Fruit fly (Drosophila melanogaster) whole organism, embryonic: Measurements from ENCODE around the gene Trhn.

Experiments
- Bgb ChIP-seq: fragments of 200-800 bp; sonication (Bioruptor generic); IDR thresholded peaks from 2 replicates; pipeline ENCODE4 v1.3.6; 2022; ENCODE audit warnings: missing biosample characterization, missing genetic modification characterization; ENCODE audit not compliant: partially characterized antibody
- Blimp-1 ChIP-seq: fragments of 200-800 bp; sonication (Bioruptor generic); optimal IDR thresholded peaks from 3 replicates; lab custom pipeline; 2018; ENCODE audit warnings: missing biosample characterization, missing genetic modification characterization, mild to moderate bottlenecking, moderate library complexity, missing genetic modification reagents
- CG10274 ChIP-seq: fragments of 200-800 bp; sonication (Bioruptor generic); optimal IDR thresholded peaks from 3 replicates; lab custom pipeline; 2017; ENCODE audit warnings: missing biosample characterization, mild to moderate bottlenecking, missing genetic modification characterization
- CG10462 ChIP-seq: fragments of 200-800 bp; sonication (Bioruptor generic); optimal IDR thresholded peaks from 2 replicates; lab custom pipeline; 2016; ENCODE audit warnings: missing biosample characterization, missing genetic modification characterization
- CG11456 ChIP-seq: fragments of 200-800 bp; sonication (Bioruptor generic); IDR thresholded peaks from 3 replicates; pipeline ENCODE4 v1.3.6; 2022; ENCODE audit warnings: missing biosample characterization, missing genetic modification characterization
- CG12155 ChIP-seq: fragments of 200-800 bp; sonication (Bioruptor generic); optimal IDR thresholded peaks from 3 replicates; lab custom pipeline; 2016; ENCODE audit warnings: missing biosample characterization, missing genetic modification characterization
- CG12236 ChIP-seq: fragments of 200-800 bp; sonication (Bioruptor generic); optimal IDR thresholded peaks from 2 replicates; lab custom pipeline; 2016; ENCODE audit warnings: missing biosample characterization, missing genetic modification characterization
- CG12299 ChIP-seq: fragments of 200-800 bp; sonication (Bioruptor generic); optimal IDR thresholded peaks from 2 replicates; lab custom pipeline; 2018; ENCODE audit warnings: missing biosample characterization, mild to moderate bottlenecking, missing genetic modification characterization
- CG14710 ChIP-seq: fragments of 200-800 bp; sonication (Bioruptor generic); optimal IDR thresholded peaks from 3 replicates; lab custom pipeline; 2019; ENCODE audit warnings: missing biosample characterization, mild to moderate bottlenecking, missing genetic modification characterization, moderate library complexity
- CG17328 ChIP-seq: fragments of 200-800 bp; sonication (Bioruptor generic); IDR thresholded peaks from 2 replicates; pipeline ENCODE4 v1.3.6; 2022; ENCODE audit warnings: missing biosample characterization, missing genetic modification characterization
- CG17612 ChIP-seq: fragments of 200-800 bp; sonication (Bioruptor generic); IDR thresholded peaks from 2 replicates; pipeline ENCODE4 v1.3.6; 2022; ENCODE audit warnings: missing biosample characterization, missing genetic modification characterization
- CG17912 ChIP-seq: fragments of 200-800 bp; sonication (Bioruptor generic); optimal IDR thresholded peaks from 2 replicates; lab custom pipeline; 2018; ENCODE audit warnings: missing biosample characterization, mild to moderate bottlenecking, missing genetic modification characterization
- CG2199 ChIP-seq: fragments of 200-800 bp; sonication (Bioruptor generic); IDR thresholded peaks from 3 replicates; pipeline ENCODE4 v1.3.6; 2022; ENCODE audit warnings: missing biosample characterization, missing genetic modification characterization
- CG2889 ChIP-seq: fragments of 200-800 bp; sonication (Bioruptor generic); IDR thresholded peaks from 3 replicates; pipeline ENCODE4 v1.3.6; 2022; ENCODE audit warnings: missing biosample characterization, missing genetic modification characterization
- CG32532 ChIP-seq: fragments of 200-800 bp; sonication (Bioruptor generic); IDR thresholded peaks from 2 replicates; pipeline ENCODE4 v1.3.6; 2022; ENCODE audit warnings: missing biosample characterization, missing genetic modification characterization
- CG32767 ChIP-seq: fragments of 200-800 bp; sonication (Bioruptor generic); IDR thresholded peaks from 2 replicates; pipeline ENCODE4 v1.3.6; 2022; ENCODE audit warnings: missing biosample characterization, missing genetic modification characterization
- CG5245 ChIP-seq: fragments of 200-800 bp; sonication (Bioruptor generic); optimal IDR thresholded peaks from 3 replicates; lab custom pipeline; 2016; ENCODE audit warnings: missing biosample characterization, missing genetic modification characterization
- CG6175 ChIP-seq: fragments of 200-800 bp; sonication (Bioruptor generic); IDR thresholded peaks from 3 replicates; pipeline ENCODE4 v1.3.6; 2022; ENCODE audit warnings: missing biosample characterization, missing genetic modification characterization
- CG6654 ChIP-seq: fragments of 200-800 bp; sonication (Bioruptor generic); optimal IDR thresholded peaks from 2 replicates; lab custom pipeline; 2017; ENCODE audit warnings: missing biosample characterization, mild to moderate bottlenecking, missing genetic modification characterization
- CG7556 ChIP-seq: fragments of 200-800 bp; sonication (Bioruptor generic); optimal IDR thresholded peaks from 2 replicates; lab custom pipeline; 2017; ENCODE audit warnings: missing biosample characterization, mild to moderate bottlenecking, missing genetic modification characterization
- CG8478 ChIP-seq: fragments of >200 bp; optimal IDR thresholded peaks from 2 replicates; lab custom pipeline; 2018
- CG8765 ChIP-seq: fragments of 200-800 bp; sonication (Bioruptor generic); IDR thresholded peaks from 2 replicates; pipeline ENCODE4 v1.3.6; 2022; ENCODE audit warnings: missing biosample characterization, missing genetic modification characterization
- CG9609 ChIP-seq: fragments of 200-800 bp; sonication (Bioruptor generic); optimal IDR thresholded peaks from 3 replicates; lab custom pipeline; 2016; ENCODE audit warnings: missing biosample characterization, missing genetic modification characterization
- CHES-1-like ChIP-seq: fragments of 200-800 bp; sonication (Bioruptor generic); optimal IDR thresholded peaks from 2 replicates; lab custom pipeline; 2016; ENCODE audit warnings: missing biosample characterization, missing genetic modification characterization
- Deaf1 ChIP-seq: fragments of 200-800 bp; optimal IDR thresholded peaks from 3 replicates; lab custom pipeline; 2019; ENCODE audit warnings: missing biosample characterization, mild to moderate bottlenecking, missing genetic modification characterization, moderate library complexity
- Dref ChIP-seq: fragments of 200-800 bp; sonication (Bioruptor generic); IDR thresholded peaks from 2 replicates; pipeline ENCODE4 v1.3.6; 2022; ENCODE audit warnings: missing biosample characterization, missing genetic modification characterization
- HLHmδ ChIP-seq: fragments of 200-800 bp; sonication (Bioruptor generic); optimal IDR thresholded peaks from 2 replicates; lab custom pipeline; 2018; ENCODE audit warnings: missing biosample characterization, mild to moderate bottlenecking, missing genetic modification characterization, moderate library complexity
- Hsf ChIP-seq: fragments of 200-800 bp; sonication (Bioruptor generic); optimal IDR thresholded peaks from 3 replicates; lab custom pipeline; 2016; ENCODE audit warnings: missing biosample characterization, missing genetic modification characterization
- Jarid2 ChIP-seq: fragments of 200-800 bp; sonication (Bioruptor generic); optimal IDR thresholded peaks from 3 replicates; lab custom pipeline; 2017; ENCODE audit warnings: mild to moderate bottlenecking, missing biosample characterization, missing genetic modification reagents, missing genetic modification characterization
- Lhr ChIP-seq: fragments of 200-800 bp; sonication (Bioruptor generic); optimal IDR thresholded peaks from 3 replicates; lab custom pipeline; 2017; ENCODE audit warnings: mild to moderate bottlenecking, missing biosample characterization, missing genetic modification reagents, missing genetic modification characterization
- Oli ChIP-seq: fragments of 200-800 bp; sonication (Bioruptor generic); optimal IDR thresholded peaks from 2 replicates; lab custom pipeline; 2018; ENCODE audit warnings: missing biosample characterization, mild to moderate bottlenecking, missing genetic modification characterization, moderate library complexity
- Pdp1 ChIP-seq, 2 experiments: fragments of 200-800 bp; sonication (Bioruptor generic); optimal IDR thresholded peaks; 3 replicates each; lab custom pipeline; 2016; ENCODE audit warnings: missing biosample characterization in 2 of 2, missing genetic modification characterization in 2 of 2, mild to moderate bottlenecking in 1 of 2, moderate library complexity in 1 of 2
- Six4 ChIP-seq: fragments of 200-800 bp; sonication (Bioruptor generic); optimal IDR thresholded peaks from 2 replicates; lab custom pipeline; 2016; ENCODE audit warnings: missing biosample characterization, missing genetic modification characterization
- Sry-δ ChIP-seq: fragments of 200-800 bp; sonication (Bioruptor generic); optimal IDR thresholded peaks from 2 replicates; lab custom pipeline; 2016; ENCODE audit warnings: missing biosample characterization, missing genetic modification characterization
- bcd ChIP-seq: fragments of 200-800 bp; sonication (Bioruptor generic); optimal IDR thresholded peaks from 2 replicates; lab custom pipeline; 2017; ENCODE audit warnings: missing biosample characterization, mild to moderate bottlenecking, missing genetic modification characterization
- btn ChIP-seq: fragments of 200-800 bp; sonication (Bioruptor generic); optimal IDR thresholded peaks from 2 replicates; lab custom pipeline; 2016; ENCODE audit warnings: missing biosample characterization, missing genetic modification characterization
- chif ChIP-seq, 2 experiments: fragments of 200-800 bp; sonication (Bioruptor generic); optimal IDR thresholded peaks; 3 replicates each; lab custom pipeline; 2016; ENCODE audit warnings: missing biosample characterization in 2 of 2, missing genetic modification characterization in 2 of 2
- cwo ChIP-seq: fragments of 200-800 bp; sonication (Bioruptor generic); optimal IDR thresholded peaks from 3 replicates; lab custom pipeline; 2017; ENCODE audit warnings: missing biosample characterization, missing genetic modification characterization, mild to moderate bottlenecking, moderate library complexity, missing genetic modification reagents
- da ChIP-seq: fragments of 200-800 bp; sonication (Bioruptor generic); optimal IDR thresholded peaks from 2 replicates; lab custom pipeline; 2016; ENCODE audit warnings: missing biosample characterization, missing genetic modification characterization
- ems ChIP-seq: fragments of 200-800 bp; sonication (Bioruptor generic); optimal IDR thresholded peaks from 3 replicates; lab custom pipeline; 2016; ENCODE audit warnings: missing biosample characterization, missing genetic modification characterization
- gt ChIP-seq: fragments of 200-800 bp; sonication (Bioruptor generic); IDR thresholded peaks from 2 replicates; pipeline ENCODE4 v1.3.6; 2022; ENCODE audit warnings: missing biosample characterization, missing genetic modification characterization
- ind ChIP-seq: fragments of 200-800 bp; sonication (Bioruptor generic); optimal IDR thresholded peaks from 3 replicates; lab custom pipeline; 2016; ENCODE audit warnings: missing biosample characterization, missing genetic modification characterization
- nmo ChIP-seq: fragments of 200-800 bp; sonication (Bioruptor generic); optimal IDR thresholded peaks from 2 replicates; lab custom pipeline; 2018; ENCODE audit warnings: missing biosample characterization, mild to moderate bottlenecking, missing genetic modification characterization, moderate library complexity
- oc ChIP-seq: fragments of 200-800 bp; sonication (Bioruptor generic); optimal IDR thresholded peaks from 2 replicates; lab custom pipeline; 2018; ENCODE audit warnings: missing biosample characterization, mild to moderate bottlenecking, missing genetic modification characterization, moderate library complexity
- p53 ChIP-seq: fragments of 200-800 bp; sonication (Bioruptor generic); optimal IDR thresholded peaks from 2 replicates; lab custom pipeline; 2016; ENCODE audit warnings: missing biosample characterization, missing genetic modification characterization
- peb ChIP-seq: fragments of 200-800 bp; sonication (Bioruptor generic); IDR thresholded peaks from 2 replicates; pipeline ENCODE4 v1.3.6; 2022; ENCODE audit warnings: missing biosample characterization, missing genetic modification characterization
- pum ChIP-seq: fragments of 200-800 bp; sonication (Bioruptor generic); optimal IDR thresholded peaks from 2 replicates; lab custom pipeline; 2016; ENCODE audit warnings: missing biosample characterization, missing genetic modification characterization
- sc ChIP-seq, 3 experiments: fragments of >200 bp in 2 of 3; fragments of 200-800 bp in 1 of 3; sonication (Bioruptor generic) in 1 of 3; optimal IDR thresholded peaks; 2 replicates in 2 of 3; 3 replicates in 1 of 3; lab custom pipeline; 2017; ENCODE audit warnings: mild to moderate bottlenecking in 1 of 3, missing biosample characterization in 1 of 3, missing genetic modification characterization in 1 of 3, missing genetic modification reagents in 1 of 3
- twi ChIP-seq: fragments of 200-800 bp; optimal IDR thresholded peaks from 2 replicates; lab custom pipeline; 2019; ENCODE audit warnings: missing biosample characterization, mild to moderate bottlenecking, missing genetic modification characterization, moderate library complexity
- vfl ChIP-seq: fragments of 200-800 bp; sonication (Bioruptor generic); optimal IDR thresholded peaks from 2 replicates; lab custom pipeline; 2016; ENCODE audit warnings: missing biosample characterization, missing genetic modification characterization
- vnd ChIP-seq: fragments of 200-800 bp; sonication (Bioruptor generic); IDR thresholded peaks from 3 replicates; pipeline ENCODE4 v1.3.6; 2022; ENCODE audit warnings: missing biosample characterization, missing genetic modification characterization; ENCODE audit not compliant: partially characterized antibody
- zf30C ChIP-seq: fragments of 200-800 bp; sonication (Bioruptor generic); optimal IDR thresholded peaks from 3 replicates; lab custom pipeline; 2018; ENCODE audit warnings: missing biosample characterization, mild to moderate bottlenecking, missing genetic modification characterization

Trhn gene

DNA sequence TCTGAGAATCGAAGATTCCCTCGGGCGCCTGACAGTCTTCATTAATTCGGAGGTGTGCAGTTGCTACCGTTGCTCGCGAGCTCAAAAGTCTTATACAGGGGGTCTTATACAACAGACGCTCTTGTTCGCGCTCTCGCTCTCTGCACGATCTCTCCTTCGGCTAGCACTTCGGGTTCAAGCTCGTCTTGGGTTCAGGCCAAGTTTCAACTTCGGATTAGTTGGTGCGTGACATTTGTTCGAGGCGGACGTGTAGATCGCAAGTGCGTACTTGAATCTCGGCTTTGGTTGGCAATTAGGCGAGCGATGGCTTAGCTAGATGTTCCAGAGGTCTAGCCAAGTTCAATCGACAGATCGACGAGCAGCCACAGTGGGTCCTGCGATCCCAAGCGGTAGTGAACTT lies 15.2 kb upstream of the Trhn start (continued):
- TF ChIP-seq CG17328 (GFP tag; lab: Robert Waterston, UW), result no peak
- no peak for TF ChIP-seq CG11456 (GFP tag; lab: Robert Waterston, UW)
- no peak for TF ChIP-seq vnd (GFP tag; lab: Robert Waterston, UW)
- no peak for TF ChIP-seq CG8765 (GFP tag; lab: Robert Waterston, UW)
- no peak for TF ChIP-seq peb (GFP tag; lab: Robert Waterston, UW)
- no peak for TF ChIP-seq CG7556 (GFP tag; lab: Kevin White, UChicago)
- TF ChIP-seq CG6654 (GFP tag; lab: Kevin White, UChicago), result no peak
- TF ChIP-seq twi (tag; lab: Kevin White, UChicago), result no peak
- peak; percentile 13 for TF ChIP-seq CG8478 (lab: Kevin White, UChicago)
- TF ChIP-seq CG5245 (GFP tag; lab: Kevin White, UChicago), result no peak
- no peak for TF ChIP-seq chif (GFP tag; optimal IDR thresholded peaks at IDR 0.05; lab: Kevin White, UChicago)
- no peak for TF ChIP-seq Pdp1 (GFP tag; optimal IDR thresholded peaks at IDR 0.05; lab: Kevin White, UChicago)
- TF ChIP-seq CG10462 (GFP tag; lab: Kevin White, UChicago), result no peak
- no peak for TF ChIP-seq CG2889 (GFP tag; lab: Robert Waterston, UW)
- TF ChIP-seq Dref, result no peak
- no peak for TF ChIP-seq CG6175
- TF ChIP-seq zf30C (GFP tag; lab: Kevin White, UChicago), result no peak
- no peak for TF ChIP-seq cwo
- no peak for TF ChIP-seq vfl (GFP tag; lab: Kevin White, UChicago)
- TF ChIP-seq CG9609 (GFP tag; lab: Kevin White, UChicago), result no peak
- no peak for TF ChIP-seq CG10274
- no peak for TF ChIP-seq CG17912
- no peak for TF ChIP-seq sc (optimal IDR thresholded peaks at IDR 0.05; lab: Kevin White, UChicago)
- TF ChIP-seq sc (GFP tag; optimal IDR thresholded peaks at IDR 0.05; lab: Kevin White, UChicago), result no peak
- no peak for TF ChIP-seq gt
- TF ChIP-seq CG32532 (GFP tag; lab: Robert Waterston, UW), result no peak
- TF ChIP-seq CG2199 (GFP tag; lab: Robert Waterston, UW), result no peak
- no peak for TF ChIP-seq CG12236 (GFP tag; lab: Kevin White, UChicago)
- TF ChIP-seq pum, result no peak
- TF ChIP-seq ems (GFP tag; lab: Kevin White, UChicago), result no peak
- TF ChIP-seq CG12299, result no peak
- no peak for TF ChIP-seq Hsf (GFP tag; lab: Kevin White, UChicago)
- peak; percentile 43 for TF ChIP-seq oc (tag; lab: Kevin White, UChicago)
- peak; percentile 43 for TF ChIP-seq Blimp-1 (GFP tag; lab: Kevin White, UChicago)
- no peak for TF ChIP-seq btn (GFP tag; lab: Kevin White, UChicago)
- peak; percentile 8 for TF ChIP-seq HLHmδ (GFP tag; lab: Kevin White, UChicago)
- peak; percentile 84 for TF ChIP-seq Jarid2 (GFP tag; lab: Kevin White, UChicago)
- no peak for TF ChIP-seq CG32767
- TF ChIP-seq CG14710 (tag; lab: Kevin White, UChicago), result no peak
- no peak for TF ChIP-seq p53 (GFP tag; lab: Kevin White, UChicago)
- no peak for TF ChIP-seq CG17612 (GFP tag; lab: Robert Waterston, UW)
- TF ChIP-seq Six4, result no peak
- TF ChIP-seq da, result no peak
- TF ChIP-seq bcd (GFP tag; lab: Kevin White, UChicago), result peak; percentile 28
- TF ChIP-seq CHES-1-like (GFP tag; lab: Kevin White, UChicago), result no peak
- TF ChIP-seq CG12155, result no peak
- no peak for TF ChIP-seq Lhr
- no peak for TF ChIP-seq ind
- TF ChIP-seq nmo (GFP tag; lab: Kevin White, UChicago), result no peak
- no peak for TF ChIP-seq Oli
- TF ChIP-seq Deaf1 (tag; lab: Kevin White, UChicago), result peak; percentile 98
- 0 out of 2 replicates have a peak, but pooled peaks have one; percentile 17 for TF ChIP-seq Bgb (GFP tag; lab: Robert Waterston, UW)
- TF ChIP-seq Sry-δ (GFP tag; lab: Kevin White, UChicago), result no peak
